Fruit fly (Drosophila melanogaster): Measurements from ENCODE around the gene CG31436.

DNA sequence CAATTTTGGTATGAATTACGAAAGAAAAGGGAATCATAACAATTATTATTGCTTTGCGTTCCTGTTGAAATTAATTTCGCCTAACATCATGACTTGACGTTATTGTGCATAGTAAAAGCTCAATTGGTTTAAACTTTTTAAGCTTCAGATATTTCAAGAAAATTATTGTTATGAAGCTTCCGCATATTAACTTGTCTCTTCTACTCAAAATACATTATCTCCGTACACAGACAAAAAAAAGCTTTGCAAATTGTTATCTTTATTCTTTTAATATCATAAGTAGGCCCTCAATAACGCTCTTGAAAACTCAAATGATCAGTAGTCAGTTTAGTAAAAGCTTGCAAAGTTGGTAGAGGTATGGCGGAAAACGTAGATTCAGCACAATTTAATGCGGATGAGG, 16.8 kb upstream of the CG31436 start, which contains the start of gene CG13658:
- TF ChIP-seq Mnt (GFP tag; optimal IDR thresholded peaks at IDR 0.05) (no peak), kay (GFP tag; ENCODE audit: borderline replicate concordance) (peak; percentile 90), Crg-1 (GFP tag; optimal IDR thresholded peaks at IDR 0.05) (no peak), ovo (GFP tag; optimal IDR thresholded peaks at IDR 0.05) (no peak), pad (GFP tag; optimal IDR thresholded peaks at IDR 0.05) (no peak), bab1 (GFP tag; optimal IDR thresholded peaks at IDR 0.05) (peak; percentile 14), CG1620 (GFP tag; optimal IDR thresholded peaks at IDR 0.05) (no peak), CG12768 (GFP tag; optimal IDR thresholded peaks at IDR 0.05) (peak; percentile 13), CG14711 (tag; optimal IDR thresholded peaks at IDR 0.05) (no peak), toe (GFP tag; optimal IDR thresholded peaks at IDR 0.05) (no peak)

Measured in whole organism, adult.